Fruit fly (Drosophila melanogaster) whole organism, pupa: ENCODE results near the gene Osi2.

Experiments
- CG10348 ChIP-seq: fragments of 200-800 bp; sonication (Bioruptor generic); IDR thresholded peaks from 2 replicates; pipeline ENCODE4 v1.3.6; 2022; ENCODE audit warnings: missing biosample characterization, missing genetic modification characterization
- CG12605 ChIP-seq: fragments of 200-800 bp; sonication (Bioruptor generic); IDR thresholded peaks from 2 replicates; pipeline ENCODE4 v1.3.6; 2022; ENCODE audit warnings: missing biosample characterization, missing genetic modification characterization
- CG13204 ChIP-seq: fragments of 200-800 bp; sonication (Bioruptor generic); optimal IDR thresholded peaks from 2 replicates; lab custom pipeline; 2018; ENCODE audit warnings: missing biosample characterization, mild to moderate bottlenecking, missing genetic modification characterization, moderate library complexity
- CG14655 ChIP-seq: fragments of 200-800 bp; sonication (Bioruptor generic); optimal IDR thresholded peaks from 3 replicates; lab custom pipeline; 2017; ENCODE audit warnings: mild to moderate bottlenecking, missing biosample characterization, missing genetic modification reagents, missing genetic modification characterization
- CG15710 ChIP-seq: fragments of 200-800 bp; sonication (Bioruptor generic); optimal IDR thresholded peaks from 2 replicates; lab custom pipeline; 2018; ENCODE audit warnings: missing biosample characterization, mild to moderate bottlenecking, missing genetic modification characterization, moderate library complexity
- CG17806 ChIP-seq: fragments of 200-800 bp; sonication (Bioruptor generic); optimal IDR thresholded peaks from 2 replicates; lab custom pipeline; 2018; ENCODE audit warnings: missing biosample characterization, mild to moderate bottlenecking, missing genetic modification characterization, moderate library complexity
- CG32121 ChIP-seq: fragments of 200-800 bp; sonication (Bioruptor generic); IDR thresholded peaks from 2 replicates; pipeline ENCODE4 v1.3.6; 2022; ENCODE audit warnings: missing biosample characterization, missing genetic modification characterization
- CG34367 ChIP-seq: fragments of 200-800 bp; sonication (Bioruptor generic); optimal IDR thresholded peaks from 2 replicates; lab custom pipeline; 2018; ENCODE audit warnings: missing biosample characterization, mild to moderate bottlenecking, missing genetic modification characterization
- CG4496 ChIP-seq: fragments of 200-800 bp; sonication (Bioruptor generic); IDR thresholded peaks from 3 replicates; pipeline ENCODE4 v1.3.6; 2022; ENCODE audit warnings: missing biosample characterization, missing genetic modification characterization
- CG8159 ChIP-seq: fragments of 200-800 bp; sonication (Bioruptor generic); optimal IDR thresholded peaks from 3 replicates; lab custom pipeline; 2018; ENCODE audit warnings: missing biosample characterization, mild to moderate bottlenecking, missing genetic modification characterization, moderate library complexity
- CG8301 ChIP-seq: fragments of 200-800 bp; sonication (Bioruptor generic); optimal IDR thresholded peaks from 2 replicates; lab custom pipeline; 2018; ENCODE audit warnings: missing biosample characterization, mild to moderate bottlenecking, missing genetic modification characterization
- CG9948 ChIP-seq: fragments of 200-800 bp; sonication (Bioruptor generic); optimal IDR thresholded peaks from 2 replicates; lab custom pipeline; 2018; ENCODE audit warnings: missing biosample characterization, mild to moderate bottlenecking, missing genetic modification characterization, moderate library complexity
- D1 ChIP-seq: fragments of 200-800 bp; sonication (Bioruptor generic); optimal IDR thresholded peaks from 2 replicates; lab custom pipeline; 2018; ENCODE audit warnings: missing biosample characterization, mild to moderate bottlenecking, missing genetic modification characterization, moderate library complexity
- EcR ChIP-seq: fragments of 200-800 bp; sonication (Bioruptor generic); optimal IDR thresholded peaks from 3 replicates; lab custom pipeline; 2019; ENCODE audit warnings: missing biosample characterization, missing genetic modification characterization, mild to moderate bottlenecking, moderate library complexity, missing genetic modification reagents
- Ets98B ChIP-seq: fragments of 200-800 bp; sonication (Bioruptor generic); IDR thresholded peaks from 2 replicates; pipeline ENCODE4 v1.3.6; 2022; ENCODE audit warnings: missing biosample characterization, missing genetic modification characterization
- Pif1A ChIP-seq: fragments of 200-800 bp; sonication (Bioruptor generic); optimal IDR thresholded peaks from 3 replicates; lab custom pipeline; 2016; ENCODE audit warnings: missing biosample characterization, missing genetic modification characterization
- Pif1B ChIP-seq: fragments of 200-800 bp; sonication (Bioruptor generic); optimal IDR thresholded peaks from 3 replicates; lab custom pipeline; 2016; ENCODE audit warnings: missing biosample characterization, missing genetic modification characterization
- Snoo ChIP-seq: fragments of 200-800 bp; sonication (Bioruptor generic); optimal IDR thresholded peaks from 3 replicates; lab custom pipeline; 2017; ENCODE audit warnings: missing biosample characterization, mild to moderate bottlenecking, missing genetic modification characterization, inconsistent platforms
- fd96Ca ChIP-seq: fragments of 200-800 bp; sonication (Bioruptor generic); IDR thresholded peaks from 3 replicates; pipeline ENCODE4 v1.3.6; 2022; ENCODE audit warnings: missing biosample characterization, missing genetic modification characterization
- gl ChIP-seq: fragments of 200-800 bp; sonication (Bioruptor generic); optimal IDR thresholded peaks from 2 replicates; lab custom pipeline; 2018; ENCODE audit warnings: missing biosample characterization, mild to moderate bottlenecking, missing genetic modification characterization
- rn ChIP-seq: fragments of 200-800 bp; sonication (Bioruptor generic); IDR thresholded peaks from 2 replicates; pipeline ENCODE4 v1.3.6; 2022; ENCODE audit warnings: missing biosample characterization, missing genetic modification characterization

Osi2 gene

DNA sequence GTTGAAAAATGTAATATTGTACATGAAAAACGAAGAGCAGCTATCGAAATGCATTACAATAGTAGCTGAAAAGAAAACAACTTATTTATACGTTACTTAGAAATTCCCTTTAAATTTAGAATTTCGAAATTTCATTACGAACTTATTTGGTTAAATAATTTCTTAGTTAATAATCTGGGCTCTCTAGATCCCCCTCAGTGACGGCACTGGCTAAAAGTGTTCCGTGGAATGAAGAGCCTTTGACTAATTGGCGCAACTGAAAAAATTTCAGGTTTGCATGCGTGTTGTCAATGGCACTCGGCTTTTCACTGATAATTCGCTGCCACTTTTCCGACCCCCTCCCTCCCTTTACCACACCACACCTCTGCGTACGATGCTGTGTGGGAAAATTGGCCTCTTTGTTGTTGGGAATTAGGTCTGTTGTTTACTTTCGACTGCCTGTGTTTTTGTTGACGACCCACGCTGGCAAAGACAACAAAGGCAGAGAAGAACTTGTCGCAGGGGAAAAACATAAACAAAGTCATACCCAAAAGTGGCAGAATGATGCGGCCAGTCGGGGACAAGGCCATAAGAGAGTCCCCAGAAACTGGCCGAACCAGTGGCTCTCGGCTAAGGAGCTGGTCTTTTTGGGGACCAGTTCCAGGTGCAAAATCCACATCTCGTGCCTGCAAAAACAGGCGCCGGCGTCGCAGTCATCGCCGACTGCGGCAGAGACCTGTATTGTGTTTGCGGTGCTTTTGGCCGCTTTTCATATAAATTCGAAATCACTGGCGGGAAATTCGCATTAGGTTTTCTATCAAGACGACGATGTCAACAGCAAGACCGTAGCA, 6.1 kb downstream of the Osi2 start, which contains the start of gene Osi3:
TSS of gene Osi3 (plus strand) at position 780 of the 830 bp plus-strand sequence.
- TF ChIP-seq CG10348 (GFP tag; lab: Robert Waterston, UW) (no peak), CG15710 (tag; lab: Kevin White, UChicago) (no peak), fd96Ca (GFP tag; lab: Robert Waterston, UW) (no peak), CG13204 (GFP tag; lab: Kevin White, UChicago) (no peak), CG17806 (tag; lab: Kevin White, UChicago) (no peak), D1 (tag; lab: Kevin White, UChicago) (no peak), Pif1A (GFP tag; lab: Kevin White, UChicago) (peak; percentile 40), CG4496 (GFP tag; lab: Robert Waterston, UW) (0 out of 3 replicates have a peak, but pooled peaks have one; percentile 26), CG9948 (tag; lab: Kevin White, UChicago) (no peak), CG8301 (peak; percentile 43), rn (GFP tag; lab: Robert Waterston, UW) (no peak), EcR (GFP tag; lab: Kevin White, UChicago) (peak; percentile 31), CG14655 (GFP tag; lab: Kevin White, UChicago) (peak; percentile 46), Pif1B (GFP tag; lab: Kevin White, UChicago) (peak; percentile 6), CG32121 (no peak), Snoo (tag; lab: Kevin White, UChicago) (no peak), CG8159 (tag; lab: Kevin White, UChicago) (no peak), gl (tag; lab: Kevin White, UChicago) (no peak), Ets98B (no peak), CG12605 (GFP tag; lab: Robert Waterston, UW) (no peak), CG34367 (no peak)

DNA sequence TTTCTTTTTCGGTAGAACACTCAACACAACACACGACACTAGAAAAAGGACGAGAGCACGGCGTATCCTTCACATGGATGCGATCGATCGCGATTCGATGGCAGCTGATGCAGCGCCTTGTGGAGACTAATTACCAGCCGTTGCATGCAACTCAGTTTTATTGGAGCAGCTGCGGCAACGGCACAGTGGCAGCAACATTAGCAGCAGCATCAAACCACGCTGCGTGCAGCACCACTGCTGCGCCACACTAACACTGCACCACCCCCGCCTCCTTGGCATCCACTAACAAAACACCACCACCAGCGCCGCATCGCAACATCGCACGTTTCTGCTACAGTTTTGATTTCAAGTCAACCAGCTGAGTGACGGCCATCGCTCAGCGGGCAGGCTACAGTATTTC, 12.5 kb downstream of the Osi2 start, which contains the start of gene Osi4:
TSS of gene Osi4 (minus strand) at position 101 of the 400 bp plus-strand sequence.
- TF ChIP-seq D1 (tag; lab: Kevin White, UChicago) (no peak), Pif1A (GFP tag; lab: Kevin White, UChicago) (no peak), fd96Ca (GFP tag; lab: Robert Waterston, UW) (no peak), CG15710 (tag; lab: Kevin White, UChicago) (no peak), CG4496 (GFP tag; lab: Robert Waterston, UW) (no peak), CG14655 (GFP tag; lab: Kevin White, UChicago) (no peak), CG34367 (no peak), CG13204 (GFP tag; lab: Kevin White, UChicago) (no peak), CG17806 (tag; lab: Kevin White, UChicago) (no peak), Snoo (tag; lab: Kevin White, UChicago) (no peak), CG8159 (tag; lab: Kevin White, UChicago) (no peak), Ets98B (no peak), rn (GFP tag; lab: Robert Waterston, UW) (no peak)
- TF ChIP-seq, all 21 proteins: peak for 0

DNA sequence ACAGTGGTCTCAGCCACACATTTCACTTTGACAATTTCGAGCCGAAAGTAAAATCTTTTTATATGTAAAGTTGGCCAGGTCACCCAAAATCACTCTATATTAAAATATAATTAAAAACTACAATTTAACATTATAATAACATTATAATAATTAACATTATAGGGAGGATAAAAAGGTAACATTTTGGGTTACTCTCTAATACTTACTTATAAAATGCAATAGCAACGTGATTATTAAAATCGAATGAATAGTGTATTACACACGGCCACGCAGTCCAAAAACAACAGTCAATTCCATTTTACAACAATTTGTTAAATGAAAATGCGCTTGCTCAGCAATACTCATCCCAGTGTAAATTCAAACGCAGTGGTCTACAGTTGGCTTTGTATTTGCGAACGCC, 12.9 kb downstream of the Osi2 start:
- no peak for TF ChIP-seq rn (GFP tag; lab: Robert Waterston, UW)
- no peak for TF ChIP-seq CG8159 (tag; lab: Kevin White, UChicago)
- TF ChIP-seq CG14655 (GFP tag; lab: Kevin White, UChicago): peak; percentile 44
- TF ChIP-seq Pif1B (GFP tag; lab: Kevin White, UChicago): no peak
- TF ChIP-seq CG4496 (GFP tag; lab: Robert Waterston, UW): no peak
- no peak for TF ChIP-seq EcR (GFP tag; lab: Kevin White, UChicago)
- TF ChIP-seq CG8301: peak; percentile 5
- no peak for TF ChIP-seq D1 (tag; lab: Kevin White, UChicago)
- TF ChIP-seq Snoo (tag; lab: Kevin White, UChicago): peak; percentile 19
- no peak for TF ChIP-seq CG13204 (GFP tag; lab: Kevin White, UChicago)
- TF ChIP-seq Pif1A (GFP tag; lab: Kevin White, UChicago): no peak
- TF ChIP-seq CG17806 (tag; lab: Kevin White, UChicago): no peak

DNA sequence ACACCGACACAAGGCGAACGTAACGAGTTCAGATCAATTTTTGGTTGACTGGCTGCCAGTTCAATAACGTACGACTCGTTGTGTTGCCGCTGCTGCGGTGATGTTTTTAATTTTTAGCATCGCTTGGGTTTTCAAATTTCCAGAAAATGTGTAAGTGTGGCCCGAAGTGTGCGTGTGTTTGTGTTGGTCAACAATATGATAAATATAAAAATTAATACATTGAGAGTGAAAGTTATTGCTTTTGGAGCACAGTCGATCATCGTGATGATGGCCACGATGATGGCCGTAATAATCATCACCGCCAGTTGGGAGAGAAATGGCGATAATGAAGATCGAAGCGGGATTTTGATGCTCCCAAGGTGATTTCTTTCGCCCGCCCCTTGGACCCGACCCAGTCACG, 17.0 kb downstream of the Osi2 start:
- TF ChIP-seq Pif1B (GFP tag; lab: Kevin White, UChicago) (no peak), Pif1A (GFP tag; lab: Kevin White, UChicago) (no peak), CG14655 (GFP tag; lab: Kevin White, UChicago) (no peak), rn (GFP tag; lab: Robert Waterston, UW) (no peak), D1 (tag; lab: Kevin White, UChicago) (no peak), EcR (GFP tag; lab: Kevin White, UChicago) (no peak), CG32121 (no peak), CG9948 (tag; lab: Kevin White, UChicago) (no peak), CG12605 (GFP tag; lab: Robert Waterston, UW) (no peak)
- TF ChIP-seq, all 21 proteins: peak for 0

DNA sequence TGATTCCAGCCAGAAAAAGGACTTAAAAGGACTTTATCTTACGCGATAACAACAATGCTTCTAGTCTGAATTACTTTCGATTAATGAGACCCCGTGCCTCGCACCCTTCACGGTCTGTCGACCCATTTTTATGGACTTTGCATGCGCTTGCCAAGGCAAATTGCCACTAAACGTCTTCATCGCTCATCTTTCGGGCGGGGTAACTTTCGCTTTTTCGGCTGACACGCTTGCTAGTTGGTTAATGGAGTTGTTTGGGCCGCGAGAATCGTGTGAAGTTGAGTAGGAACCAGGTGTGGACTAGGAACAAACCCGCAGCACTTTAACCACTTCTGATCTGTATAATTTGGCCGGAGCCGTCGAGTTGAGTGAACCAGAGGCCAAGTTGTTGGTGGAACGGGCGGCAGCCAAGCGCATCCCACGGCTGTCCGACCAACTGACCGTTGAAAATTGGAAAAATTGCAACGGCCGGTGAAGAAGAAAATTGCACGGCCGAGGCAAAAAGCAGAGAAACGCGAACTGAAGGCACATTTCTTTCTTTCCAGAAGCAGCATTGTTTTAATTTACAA, 17.9 kb downstream of the Osi2 start, which contains the start of gene Osi5:
TSS of gene Osi5 (plus strand) at position 516 of the 566 bp plus-strand sequence.
- no peak for TF ChIP-seq CG10348 (GFP tag; lab: Robert Waterston, UW)
- TF ChIP-seq Pif1B (GFP tag; lab: Kevin White, UChicago): no peak
- no peak for TF ChIP-seq CG12605 (GFP tag; lab: Robert Waterston, UW)
